Worm (Caenorhabditis elegans) whole organism, L2 larva: ENCODE results near the gene dct-18.
A peak's percentile ranks its signal among the peaks of the same experiment; 100 is the strongest.

Experiments used
- aly-2 ChIP-seq: fragments of 150-350 bp; optimal IDR thresholded peaks from 2 replicates; lab custom pipeline; 2014; ENCODE audit warnings: missing biosample characterization, missing genetic modification characterization
- ceh-82 ChIP-seq: fragments of 150-350 bp; optimal IDR thresholded peaks from 2 replicates; lab custom pipeline; 2014; ENCODE audit warnings: missing biosample characterization, missing genetic modification characterization
- egl-27 ChIP-seq: sonication (generic microtip); optimal IDR thresholded peaks from 3 replicates; lab custom pipeline; 2017; ENCODE audit warnings: missing biosample characterization, missing genetic modification reagents, missing genetic modification characterization
- elt-3 ChIP-seq: sonication (generic microtip); optimal IDR thresholded peaks from 2 replicates; lab custom pipeline; 2017; ENCODE audit warnings: missing biosample characterization, missing genetic modification characterization
- fos-1 ChIP-seq: fragments of 150-350 bp; optimal IDR thresholded peaks from 2 replicates; lab custom pipeline; 2014; ENCODE audit warnings: missing biosample characterization, missing genetic modification characterization
- nhr-129 ChIP-seq: fragments of 150-350 bp; optimal IDR thresholded peaks from 2 replicates; lab custom pipeline; 2014; ENCODE audit warnings: missing biosample characterization, missing genetic modification characterization
- nhr-237 ChIP-seq: fragments of 150-350 bp; optimal IDR thresholded peaks from 2 replicates; lab custom pipeline; 2014; ENCODE audit warnings: missing biosample characterization, missing genetic modification characterization
- nhr-77 ChIP-seq: fragments of 150-350 bp; optimal IDR thresholded peaks from 2 replicates; lab custom pipeline; 2014; ENCODE audit warnings: missing biosample characterization, missing genetic modification characterization
- sma-9 ChIP-seq, 2 experiments: fragments of 150-350 bp in 1 of 2; sonication (generic microtip) in 1 of 2; optimal IDR thresholded peaks; 2 replicates each; lab custom pipeline; 2014 to 2016; ENCODE audit warnings: missing genetic modification characterization in 2 of 2, mild to moderate bottlenecking in 1 of 2, missing biosample characterization in 1 of 2, missing compliant biosample characterization in 1 of 2, missing genetic modification reagents in 1 of 2, moderate library complexity in 1 of 2
- snpc-4 ChIP-seq: fragments of 150-350 bp; optimal IDR thresholded peaks from 2 replicates; lab custom pipeline; 2014; ENCODE audit warnings: missing biosample characterization, missing genetic modification characterization
- unc-62 ChIP-seq: fragments of 150-350 bp; optimal IDR thresholded peaks from 2 replicates; lab custom pipeline; 2014; ENCODE audit warnings: missing biosample characterization, missing genetic modification reagents, missing genetic modification characterization

ce11 chrII:12904174-12904573 lies 27.5 kb upstream of the dct-18 start, which contains the start of gene clec-66:
- TF ChIP-seq snpc-4 (tag; lab: Kevin White, UChicago) (no peak), elt-3 (tag; lab: Kevin White, UChicago) (no peak), sma-9 (GFP tag; optimal IDR thresholded peaks at IDR 0.05; lab: Kevin White, UChicago) (no peak), sma-9 (tag; optimal IDR thresholded peaks at IDR 0.05; lab: Kevin White, UChicago) (no peak), unc-62 (GFP tag; lab: Kevin White, UChicago) (no peak), nhr-129 (no peak), aly-2 (no peak), nhr-77 (tag; lab: Kevin White, UChicago) (no peak), ceh-82 (tag; lab: Kevin White, UChicago) (no peak), nhr-237 (tag; lab: Kevin White, UChicago) (no peak), egl-27 (tag; lab: Kevin White, UChicago) (no peak), fos-1 (peak; percentile 91)
